Fruit fly (Drosophila melanogaster) whole organism, prepupa: ENCODE results near the gene CtsB.

Experiments
- Blimp-1 ChIP-seq: fragments of 200-800 bp; sonication (Bioruptor generic); optimal IDR thresholded peaks from 3 replicates; lab custom pipeline; 2017; ENCODE audit warnings: missing biosample characterization, missing genetic modification characterization, mild to moderate bottlenecking, moderate library complexity, missing genetic modification reagents
- CG10631 ChIP-seq: fragments of 200-800 bp; sonication (Bioruptor generic); optimal IDR thresholded peaks from 2 replicates; lab custom pipeline; 2016; ENCODE audit warnings: missing biosample characterization, missing genetic modification characterization
- CG10669 ChIP-seq: fragments of 200-800 bp; sonication (Bioruptor generic); optimal IDR thresholded peaks from 3 replicates; lab custom pipeline; 2018; ENCODE audit warnings: missing biosample characterization, mild to moderate bottlenecking, missing genetic modification characterization, moderate library complexity
- CG11294 ChIP-seq: fragments of 200-800 bp; sonication (Bioruptor generic); IDR thresholded peaks from 2 replicates; pipeline ENCODE4 v1.3.6; 2022; ENCODE audit warnings: missing biosample characterization, missing genetic modification characterization
- CG11902 ChIP-seq: fragments of 200-800 bp; sonication (Bioruptor generic); optimal IDR thresholded peaks from 3 replicates; lab custom pipeline; 2016; ENCODE audit warnings: missing biosample characterization, missing genetic modification characterization
- CG15336 ChIP-seq: fragments of 200-800 bp; sonication (Bioruptor generic); IDR thresholded peaks from 2 replicates; pipeline ENCODE4 v1.3.6; 2022; ENCODE audit warnings: missing biosample characterization, missing genetic modification characterization
- CG1621 ChIP-seq: fragments of 200-800 bp; sonication (Bioruptor generic); optimal IDR thresholded peaks from 3 replicates; lab custom pipeline; 2018; ENCODE audit warnings: missing biosample characterization, mild to moderate bottlenecking, missing genetic modification characterization
- CG32006 ChIP-seq: fragments of 200-800 bp; sonication (Bioruptor generic); optimal IDR thresholded peaks from 3 replicates; lab custom pipeline; 2017; ENCODE audit warnings: missing biosample characterization, mild to moderate bottlenecking, missing genetic modification characterization
- CG34406 ChIP-seq: fragments of 200-800 bp; sonication (Bioruptor generic); optimal IDR thresholded peaks from 3 replicates; lab custom pipeline; 2016; ENCODE audit warnings: missing biosample characterization, missing genetic modification characterization
- CG3919 ChIP-seq: fragments of 200-800 bp; sonication (Bioruptor generic); optimal IDR thresholded peaks from 3 replicates; lab custom pipeline; 2016; ENCODE audit warnings: missing biosample characterization, missing genetic modification characterization
- CG4318 ChIP-seq: fragments of 200-800 bp; sonication (Bioruptor generic); optimal IDR thresholded peaks from 3 replicates; lab custom pipeline; 2017; ENCODE audit warnings: missing biosample characterization, mild to moderate bottlenecking, missing genetic modification characterization
- CG6163 ChIP-seq: fragments of 200-800 bp; sonication (Bioruptor generic); IDR thresholded peaks from 3 replicates; pipeline ENCODE4 v1.3.6; 2022; ENCODE audit warnings: missing biosample characterization, missing genetic modification characterization
- CG6792 ChIP-seq: fragments of 200-800 bp; sonication (Bioruptor generic); optimal IDR thresholded peaks from 3 replicates; lab custom pipeline; 2016; ENCODE audit warnings: missing biosample characterization, missing genetic modification characterization
- CG8319 ChIP-seq: fragments of 200-800 bp; sonication (Bioruptor generic); optimal IDR thresholded peaks from 3 replicates; lab custom pipeline; 2016; ENCODE audit warnings: missing biosample characterization, missing genetic modification characterization
- CG9139 ChIP-seq: fragments of 200-800 bp; sonication (Bioruptor generic); optimal IDR thresholded peaks from 3 replicates; lab custom pipeline; 2017; ENCODE audit warnings: missing biosample characterization, mild to moderate bottlenecking, missing genetic modification characterization
- Eip78C ChIP-seq: fragments of 200-800 bp; sonication (Bioruptor generic); peaks from one replicate; lab custom pipeline; 2016; ENCODE audit warnings: missing biosample characterization, missing genetic modification characterization
- Ets96B ChIP-seq: fragments of 200-800 bp; optimal IDR thresholded peaks from 2 replicates; lab custom pipeline; 2019; ENCODE audit warnings: missing biosample characterization, mild to moderate bottlenecking, missing genetic modification characterization, moderate library complexity
- Hr38 ChIP-seq: sonication (Bioruptor generic); optimal IDR thresholded peaks from 2 replicates; lab custom pipeline; 2016; ENCODE audit warnings: missing biosample characterization, missing genetic modification characterization
- Hr39 ChIP-seq: fragments of 200-800 bp; sonication (Bioruptor generic); optimal IDR thresholded peaks from 2 replicates; lab custom pipeline; 2016; ENCODE audit warnings: missing biosample characterization, missing genetic modification characterization
- Hr4 ChIP-seq: fragments of 200-800 bp; sonication (Bioruptor generic); optimal IDR thresholded peaks from 3 replicates; lab custom pipeline; 2016; ENCODE audit warnings: missing biosample characterization, missing genetic modification characterization
- Lpt ChIP-seq: fragments of 200-800 bp; sonication (Bioruptor generic); optimal IDR thresholded peaks from 3 replicates; lab custom pipeline; 2016; ENCODE audit warnings: missing biosample characterization, missing genetic modification characterization
- OdsH ChIP-seq: fragments of 200-800 bp; sonication (Bioruptor generic); optimal IDR thresholded peaks from 3 replicates; lab custom pipeline; 2016; ENCODE audit warnings: missing biosample characterization, missing genetic modification characterization
- Smox ChIP-seq: fragments of 200-800 bp; sonication (Bioruptor generic); optimal IDR thresholded peaks from 3 replicates; lab custom pipeline; 2016; ENCODE audit warnings: missing biosample characterization, missing genetic modification characterization
- Sox102F ChIP-seq: fragments of 200-800 bp; sonication (Bioruptor generic); optimal IDR thresholded peaks from 2 replicates; lab custom pipeline; 2016; ENCODE audit warnings: missing biosample characterization, mild to moderate bottlenecking, missing genetic modification characterization
- Sox14 ChIP-seq: fragments of 200-800 bp; sonication (Bioruptor generic); optimal IDR thresholded peaks from 3 replicates; lab custom pipeline; 2016; ENCODE audit warnings: missing biosample characterization, missing genetic modification characterization
- Sox15 ChIP-seq: fragments of 200-800 bp; sonication (Bioruptor generic); optimal IDR thresholded peaks from 3 replicates; lab custom pipeline; 2016; ENCODE audit warnings: missing biosample characterization, missing genetic modification characterization
- achi ChIP-seq: fragments of 200-800 bp; sonication (Bioruptor generic); optimal IDR thresholded peaks from 3 replicates; lab custom pipeline; 2016; ENCODE audit warnings: missing biosample characterization, missing genetic modification characterization
- cyc ChIP-seq: fragments of 200-800 bp; sonication (Bioruptor generic); optimal IDR thresholded peaks from 3 replicates; lab custom pipeline; 2016; ENCODE audit warnings: missing biosample characterization, missing genetic modification characterization
- dac ChIP-seq: fragments of 200-800 bp; sonication (Bioruptor generic); optimal IDR thresholded peaks from 2 replicates; lab custom pipeline; 2017; ENCODE audit warnings: missing biosample characterization, mild to moderate bottlenecking, missing genetic modification characterization
- dsx ChIP-seq: fragments of 200-800 bp; optimal IDR thresholded peaks from 3 replicates; lab custom pipeline; 2019; ENCODE audit warnings: missing biosample characterization, mild to moderate bottlenecking, missing genetic modification characterization, moderate library complexity; ENCODE audit not compliant: poor library complexity, severe bottlenecking
- eg ChIP-seq: fragments of 200-800 bp; sonication (Bioruptor generic); IDR thresholded peaks from 3 replicates; pipeline ENCODE4 v1.3.6; 2022; ENCODE audit warnings: missing biosample characterization, missing genetic modification characterization
- esn ChIP-seq: fragments of 200-800 bp; sonication (Bioruptor generic); optimal IDR thresholded peaks from 2 replicates; lab custom pipeline; 2016; ENCODE audit warnings: missing biosample characterization, mild to moderate bottlenecking, missing genetic modification characterization, moderate library complexity
- fd59A ChIP-seq: fragments of 200-800 bp; sonication (Bioruptor generic); optimal IDR thresholded peaks from 2 replicates; lab custom pipeline; 2017; ENCODE audit warnings: missing biosample characterization, mild to moderate bottlenecking, missing genetic modification characterization, missing genetic modification reagents
- fkh ChIP-seq: fragments of 200-800 bp; sonication (Bioruptor generic); optimal IDR thresholded peaks from 3 replicates; lab custom pipeline; 2017; ENCODE audit warnings: missing biosample characterization, mild to moderate bottlenecking, missing genetic modification characterization, moderate library complexity
- pdm3 ChIP-seq: fragments of 200-800 bp; sonication (Bioruptor generic); optimal IDR thresholded peaks from 3 replicates; lab custom pipeline; 2016; ENCODE audit warnings: missing biosample characterization, missing genetic modification characterization
- salr ChIP-seq, 2 experiments: fragments of 200-800 bp; sonication (Bioruptor generic); optimal IDR thresholded peaks; 3 replicates each; lab custom pipeline; 2016 to 2018; ENCODE audit warnings: missing biosample characterization in 2 of 2, missing genetic modification characterization in 2 of 2, mild to moderate bottlenecking in 1 of 2
- spab ChIP-seq: fragments of 200-800 bp; sonication (Bioruptor generic); optimal IDR thresholded peaks from 2 replicates; lab custom pipeline; 2017; ENCODE audit warnings: missing biosample characterization, mild to moderate bottlenecking, missing genetic modification characterization, missing genetic modification reagents
- ss ChIP-seq, 2 experiments: fragments of 200-800 bp; sonication (Bioruptor generic); optimal IDR thresholded peaks; 2 replicates in 1 of 2; 3 replicates in 1 of 2; lab custom pipeline; 2017 to 2018; ENCODE audit warnings: mild to moderate bottlenecking in 2 of 2, missing biosample characterization in 2 of 2, missing genetic modification characterization in 2 of 2, moderate library complexity in 1 of 2
- vri ChIP-seq: fragments of 200-800 bp; sonication (Bioruptor generic); optimal IDR thresholded peaks from 3 replicates; lab custom pipeline; 2016; ENCODE audit warnings: missing biosample characterization, mild to moderate bottlenecking, missing genetic modification characterization

The CtsB gene

dm6 chrX:13739411-13739888 is 42.5 kb downstream of the CtsB start, which contains the start of gene CG11151 (continued):
- TF ChIP-seq cyc (peak; percentile 95), fd59A (peak; percentile 94), fkh (GFP tag; lab: Kevin White, UChicago) (peak; percentile 77), Hr38 (GFP tag; lab: Kevin White, UChicago) (peak; percentile 75), achi (GFP tag; lab: Kevin White, UChicago) (peak; percentile 96), Hr39 (peak; percentile 97), dsx (GFP tag; lab: Kevin White, UChicago) (peak; percentile 95), Lpt (peak; percentile 96), esn (peak; percentile 97), ss (GFP tag; optimal IDR thresholded peaks at IDR 0.05; lab: Kevin White, UChicago) (peak; percentile 95 to 96), CG11294 (GFP tag; lab: Robert Waterston, UW) (peak; percentile 94), spab (GFP tag; lab: Kevin White, UChicago) (peak; percentile 91), Sox14 (GFP tag; lab: Kevin White, UChicago) (peak; percentile 98), CG15336 (GFP tag; lab: Robert Waterston, UW) (peak; percentile 98), CG8319 (GFP tag; lab: Kevin White, UChicago) (peak; percentile 92), salr (GFP tag; optimal IDR thresholded peaks at IDR 0.05; lab: Kevin White, UChicago) (peak; percentile 92 to 95), Ets96B (tag; lab: Kevin White, UChicago) (peak; percentile 97), OdsH (peak; percentile 97)
- TF ChIP-seq, all 60 proteins: peak for 60

dm6 chrX:13737939-13738338 is 44.0 kb downstream of the CtsB start, which contains the start of gene CG11134:
Gene CG11134, plus strand, starts transcription at chrX:13737942.
- TF ChIP-seq cyc (no peak), fkh (GFP tag; lab: Kevin White, UChicago) (peak; percentile 75)

- peak; percentile 35 for TF ChIP-seq Eip78C
- TF ChIP-seq vri (GFP tag; lab: Kevin White, UChicago): no peak
- peak; percentile 9 for TF ChIP-seq Sox14 (GFP tag; lab: Kevin White, UChicago)
- no peak for TF ChIP-seq fd59A
- TF ChIP-seq fkh (GFP tag; lab: Kevin White, UChicago): peak; percentile 36
- no peak for TF ChIP-seq CG34406 (GFP tag; lab: Kevin White, UChicago)
- peak; percentile 72 for TF ChIP-seq CG1621 (tag; lab: Kevin White, UChicago)
Measured at dm6 chrX:13736174-13736482, 45.8 kb downstream of the CtsB start, which contains the start of gene g. Gene g, minus strand, starts transcription at chrX:13736278.

- TF ChIP-seq CG10669 (GFP tag; lab: Kevin White, UChicago) (no peak), achi (GFP tag; lab: Kevin White, UChicago) (peak; percentile 9), cyc (no peak), CG8319 (GFP tag; lab: Kevin White, UChicago) (no peak), CG11902 (no peak), CG4318 (GFP tag; lab: Kevin White, UChicago) (no peak), CG6792 (GFP tag; lab: Kevin White, UChicago) (no peak), spab (GFP tag; lab: Kevin White, UChicago) (no peak), fd59A (no peak), dac (GFP tag; lab: Kevin White, UChicago) (no peak), CG6163 (GFP tag; lab: Robert Waterston, UW) (peak; percentile 31; the same call in 1 of the 3 replicates), Hr39 (no peak), CG32006 (GFP tag; lab: Kevin White, UChicago) (no peak), Hr4 (GFP tag; lab: Kevin White, UChicago) (peak; percentile 29), esn (no peak), OdsH (no peak), CG11294 (GFP tag; lab: Robert Waterston, UW) (no peak), Ets96B (tag; lab: Kevin White, UChicago) (no peak), Sox102F (no peak), CG34406 (GFP tag; lab: Kevin White, UChicago) (no peak), Sox15 (no peak), Eip78C (peak; percentile 57), CG9139 (GFP tag; lab: Kevin White, UChicago) (no peak), pdm3 (GFP tag; lab: Kevin White, UChicago) (no peak), CG10631 (no peak), CG3919 (no peak), salr (GFP tag; optimal IDR thresholded peaks at IDR 0.05; lab: Kevin White, UChicago) (peak in 1 of 2 experiments; percentile 12), Smox (GFP tag; lab: Kevin White, UChicago) (no peak), fkh (GFP tag; lab: Kevin White, UChicago) (no peak), Blimp-1 (peak; percentile 25), eg (GFP tag; lab: Robert Waterston, UW) (no peak), Hr38 (GFP tag; lab: Kevin White, UChicago) (no peak)
- TF ChIP-seq, all 60 proteins: peak for 6
Measured at dm6 chrX:13735322-13736173, 46.4 kb downstream of the CtsB start.
